Worm (Caenorhabditis elegans) whole organism, L4/young adult: ENCODE results near the gene hst-3.1.

Source experiments
- dao-5 ChIP-seq: sonication (generic microtip); optimal IDR thresholded peaks from 2 replicates; lab custom pipeline; 2016; ENCODE audit warnings: missing genotype, missing genetic modification characterization, moderate library complexity, missing compliant biosample characterization
- him-1 ChIP-seq: sonication (generic microtip); optimal IDR thresholded peaks from 2 replicates; lab custom pipeline; 2016; ENCODE audit warnings: missing genotype, missing genetic modification reagents, missing genetic modification characterization, missing compliant biosample characterization

DNA sequence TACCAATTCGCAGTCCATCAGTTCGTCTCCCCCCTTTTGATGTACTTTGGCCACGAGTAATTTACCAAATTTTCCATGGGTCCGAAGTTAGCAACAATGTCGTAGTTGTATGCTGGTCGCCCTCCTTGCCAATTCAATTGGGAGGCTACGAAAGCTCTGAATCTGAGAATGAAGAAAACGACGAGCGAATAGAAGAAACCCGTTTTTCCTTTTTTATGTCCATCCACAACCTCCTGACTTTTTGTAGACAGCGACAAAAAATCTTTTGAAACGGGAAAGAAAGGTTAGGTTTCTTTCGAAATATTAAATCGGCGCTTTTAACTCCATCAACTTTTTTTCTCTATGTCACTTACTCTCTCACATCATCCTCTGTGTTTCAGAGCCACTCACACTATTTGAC, 26.5 kb downstream of the hst-3.1 start:
- no peak for TF ChIP-seq him-1
- no peak for TF ChIP-seq dao-5 (tag; lab: Kevin White, UChicago)
